Worm (Caenorhabditis elegans) whole organism, L3 larva: ENCODE results near the gene vglu-3.
"Not testable (repeated sequence)": the region's sequence is repeated elsewhere in the genome, so short reads cannot be mapped to it uniquely, and the experiment has no call there.

ENCODE experiments used
- R02D3.7 ChIP-seq: fragments of 150-350 bp; optimal IDR thresholded peaks from 2 replicates; lab custom pipeline; 2014; ENCODE audit warnings: missing biosample characterization, missing genetic modification characterization
- ZK546.5 ChIP-seq: sonication (generic microtip); optimal IDR thresholded peaks from 2 replicates; lab custom pipeline; 2017; ENCODE audit warnings: missing biosample characterization, missing genetic modification characterization
- aly-2 ChIP-seq: fragments of 150-350 bp; optimal IDR thresholded peaks from 2 replicates; lab custom pipeline; 2014; ENCODE audit warnings: missing biosample characterization, missing genetic modification characterization
- ceh-16 ChIP-seq: sonication (generic microtip); optimal IDR thresholded peaks from 2 replicates; lab custom pipeline; 2017; ENCODE audit warnings: missing biosample characterization, missing genetic modification characterization
- ceh-28 ChIP-seq: fragments of 150-350 bp; optimal IDR thresholded peaks from 2 replicates; lab custom pipeline; 2014; ENCODE audit warnings: missing biosample characterization, missing genetic modification reagents, missing genetic modification characterization
- ceh-82 ChIP-seq: fragments of 150-350 bp; optimal IDR thresholded peaks from 2 replicates; lab custom pipeline; 2014; ENCODE audit warnings: missing biosample characterization, missing genetic modification characterization
- ceh-9 ChIP-seq: sonication (generic microtip); optimal IDR thresholded peaks from 2 replicates; lab custom pipeline; 2018; ENCODE audit warnings: missing biosample characterization, missing genetic modification characterization
- daf-12 ChIP-seq: fragments of 150-350 bp; optimal IDR thresholded peaks from 2 replicates; lab custom pipeline; 2014; ENCODE audit warnings: missing biosample characterization, missing genetic modification reagents, missing genetic modification characterization
- egl-27 ChIP-seq: sonication (generic microtip); optimal IDR thresholded peaks from 4 replicates; lab custom pipeline; 2017; ENCODE audit warnings: missing biosample characterization, missing genetic modification reagents, missing genetic modification characterization
- egl-5 ChIP-seq: fragments of 150-350 bp; optimal IDR thresholded peaks from 2 replicates; lab custom pipeline; 2017; ENCODE audit warnings: missing biosample characterization, missing genetic modification reagents, missing genetic modification characterization, inconsistent platforms
- elt-1 ChIP-seq: fragments of 150-350 bp; optimal IDR thresholded peaks from 2 replicates; lab custom pipeline; 2014; ENCODE audit warnings: missing biosample characterization, missing genetic modification characterization
- elt-2 ChIP-seq: sonication (generic microtip); optimal IDR thresholded peaks from 2 replicates; lab custom pipeline; 2016; ENCODE audit warnings: missing genetic modification reagents, mild to moderate bottlenecking, missing genetic modification characterization, missing compliant biosample characterization
- eor-1 ChIP-seq, 2 experiments: fragments of 150-350 bp; optimal IDR thresholded peaks; 2 replicates each; lab custom pipeline; 2014 to 2018; ENCODE audit warnings: missing biosample characterization in 2 of 2, missing genetic modification characterization in 2 of 2
- fkh-10 ChIP-seq: sonication (generic microtip); optimal IDR thresholded peaks from 2 replicates; lab custom pipeline; 2017; ENCODE audit warnings: missing biosample characterization, missing genetic modification reagents, missing genetic modification characterization
- fkh-2 ChIP-seq: fragments of 150-350 bp; optimal IDR thresholded peaks from 2 replicates; lab custom pipeline; 2014; ENCODE audit warnings: missing biosample characterization, missing genetic modification reagents, missing genetic modification characterization
- hmg-11 ChIP-seq: sonication (generic microtip); optimal IDR thresholded peaks from 2 replicates; lab custom pipeline; 2016; ENCODE audit warnings: missing genetic modification characterization, missing compliant biosample characterization
- jun-1 ChIP-seq: fragments of 150-350 bp; optimal IDR thresholded peaks from 2 replicates; lab custom pipeline; 2014; ENCODE audit warnings: missing biosample characterization, missing genetic modification reagents, missing genetic modification characterization
- lin-15B ChIP-seq: fragments of 150-350 bp; optimal IDR thresholded peaks from 2 replicates; lab custom pipeline; 2014; ENCODE audit warnings: missing biosample characterization, missing genetic modification characterization
- lin-39 ChIP-seq: fragments of 150-350 bp; optimal IDR thresholded peaks from 2 replicates; lab custom pipeline; 2018; ENCODE audit warnings: missing biosample characterization, missing genetic modification reagents, missing genetic modification characterization
- lsy-12 ChIP-seq: sonication (generic microtip); optimal IDR thresholded peaks from 2 replicates; lab custom pipeline; 2016; ENCODE audit warnings: mild to moderate bottlenecking, missing genetic modification characterization, missing compliant biosample characterization
- mdl-1 ChIP-seq: fragments of 150-350 bp; optimal IDR thresholded peaks from 2 replicates; lab custom pipeline; 2014; ENCODE audit warnings: missing biosample characterization, missing genetic modification characterization
- mml-1 ChIP-seq: fragments of 150-350 bp; sonication (generic microtip); optimal IDR thresholded peaks from 3 replicates; lab custom pipeline; 2014; ENCODE audit warnings: missing biosample characterization, missing genetic modification characterization
- nfya-1 ChIP-seq: sonication (generic microtip); optimal IDR thresholded peaks from 2 replicates; lab custom pipeline; 2017; ENCODE audit warnings: missing genetic modification characterization, mild to moderate bottlenecking, missing compliant biosample characterization, antibody characterized with exemption, moderate library complexity; ENCODE audit not compliant: insufficient read depth
- nhr-12 ChIP-seq: fragments of 150-350 bp; optimal IDR thresholded peaks from 2 replicates; lab custom pipeline; 2014; ENCODE audit warnings: missing biosample characterization, missing genetic modification characterization
- nhr-23 ChIP-seq: fragments of 150-350 bp; optimal IDR thresholded peaks from 2 replicates; lab custom pipeline; 2014; ENCODE audit warnings: missing biosample characterization, missing genetic modification reagents, missing genetic modification characterization
- nhr-237 ChIP-seq: fragments of 150-350 bp; optimal IDR thresholded peaks from 2 replicates; lab custom pipeline; 2014; ENCODE audit warnings: missing biosample characterization, missing genetic modification characterization
- nhr-25 ChIP-seq: sonication (generic microtip); optimal IDR thresholded peaks from 2 replicates; lab custom pipeline; 2017; ENCODE audit warnings: missing biosample characterization, missing genetic modification characterization
- nhr-43 ChIP-seq: sonication (generic microtip); optimal IDR thresholded peaks from 2 replicates; lab custom pipeline; 2016; ENCODE audit warnings: mild to moderate bottlenecking, missing genetic modification characterization, missing compliant biosample characterization; ENCODE audit not compliant: poor library complexity, severe bottlenecking
- nhr-67 ChIP-seq: fragments of 150-350 bp; optimal IDR thresholded peaks from 2 replicates; lab custom pipeline; 2014; ENCODE audit warnings: missing biosample characterization, missing genetic modification characterization
- nhr-76 ChIP-seq: fragments of 150-350 bp; sonication (generic microtip); optimal IDR thresholded peaks from 5 replicates; lab custom pipeline; 2014; ENCODE audit warnings: missing biosample characterization, missing genetic modification characterization
- nhr-77 ChIP-seq: fragments of 150-350 bp; optimal IDR thresholded peaks from 2 replicates; lab custom pipeline; 2014; ENCODE audit warnings: missing biosample characterization, missing genetic modification characterization
- pha-4 ChIP-seq: fragments of 150-350 bp; optimal IDR thresholded peaks from 2 replicates; lab custom pipeline; 2014; ENCODE audit warnings: missing biosample characterization, missing genetic modification reagents, missing genetic modification characterization
- pqm-1 ChIP-seq: fragments of 150-350 bp; optimal IDR thresholded peaks from 2 replicates; lab custom pipeline; 2017; ENCODE audit warnings: missing biosample characterization, missing genetic modification characterization, inconsistent platforms
- sea-2 ChIP-seq: fragments of 150-350 bp; sonication (generic microtip); optimal IDR thresholded peaks from 4 replicates; lab custom pipeline; 2014; ENCODE audit warnings: missing biosample characterization, missing genetic modification reagents, missing genetic modification characterization
- skn-1 ChIP-seq: fragments of 150-350 bp; optimal IDR thresholded peaks from 2 replicates; lab custom pipeline; 2014; ENCODE audit warnings: missing biosample characterization, missing genetic modification characterization
- snpc-4 ChIP-seq: fragments of 150-350 bp; optimal IDR thresholded peaks from 2 replicates; lab custom pipeline; 2014; ENCODE audit warnings: missing biosample characterization, missing genetic modification characterization
- tbx-2 ChIP-seq: sonication (generic microtip); optimal IDR thresholded peaks from 2 replicates; lab custom pipeline; 2016; ENCODE audit warnings: mild to moderate bottlenecking, missing genetic modification characterization, missing compliant biosample characterization
- unc-39 ChIP-seq: sonication (generic microtip); optimal IDR thresholded peaks from 4 replicates; lab custom pipeline; 2017; ENCODE audit warnings: missing biosample characterization, missing genetic modification characterization
- zag-1 ChIP-seq: fragments of 150-350 bp; optimal IDR thresholded peaks from 2 replicates; lab custom pipeline; 2014; ENCODE audit warnings: missing biosample characterization, missing genetic modification characterization
- ztf-11 ChIP-seq: fragments of 150-350 bp; optimal IDR thresholded peaks from 2 replicates; lab custom pipeline; 2014; ENCODE audit warnings: missing biosample characterization, missing genetic modification characterization
- ztf-4 ChIP-seq: fragments of 150-350 bp; optimal IDR thresholded peaks from 2 replicates; lab custom pipeline; 2014; ENCODE audit warnings: missing biosample characterization, missing genetic modification characterization

Gene vglu-3

DNA sequence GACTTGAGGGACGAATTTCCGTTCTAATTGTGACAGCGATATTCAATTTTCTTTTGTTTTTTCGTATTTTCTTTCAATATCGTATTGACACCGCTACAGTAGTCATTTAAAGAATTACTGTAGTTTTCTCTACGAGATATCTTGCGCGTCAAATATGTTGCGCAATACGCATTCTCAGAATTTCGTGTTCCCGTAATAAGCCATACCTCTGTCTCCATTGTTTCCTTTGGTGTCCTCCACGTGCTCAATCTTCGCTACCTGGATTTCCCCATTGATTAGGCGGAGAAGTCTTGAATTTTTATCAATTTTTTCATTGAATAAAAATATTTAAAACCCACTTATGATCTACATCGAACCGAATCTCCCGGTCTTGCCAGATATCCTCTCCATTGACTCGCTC is 38.9 kb upstream of the vglu-3 start:
- TF ChIP-seq egl-5 (tag; lab: Kevin White, UChicago) (no peak), hmg-11 (tag; lab: Kevin White, UChicago) (no peak), jun-1 (tag; lab: Kevin White, UChicago) (no peak), fkh-10 (GFP tag; lab: Kevin White, UChicago) (no peak)

ce11 chrIII:10261682-10262081 is 38.5 kb upstream of the vglu-3 start, which contains the start of gene bbs-5:
Gene bbs-5, minus strand, starts transcription at chrIII:10261782.
- no peak for TF ChIP-seq mml-1

DNA sequence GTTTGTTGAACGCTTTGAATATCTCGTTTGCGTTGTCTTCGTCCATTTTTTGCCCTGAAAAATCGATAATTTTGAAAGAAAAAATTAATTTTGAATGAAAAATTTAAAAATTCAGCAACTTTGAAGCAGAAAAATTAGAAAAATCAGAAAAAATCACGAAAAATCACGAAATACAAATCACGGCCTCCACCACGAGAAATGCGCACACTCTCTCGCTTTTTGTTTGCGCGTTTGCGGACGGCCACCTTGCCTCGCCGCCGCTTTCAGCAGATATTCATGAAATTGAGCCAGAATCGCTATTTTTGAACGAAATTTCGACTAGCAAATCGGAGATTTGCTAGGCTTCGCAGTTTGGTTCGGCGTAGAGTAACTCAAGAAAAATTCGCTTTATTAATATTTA is 33.4 kb upstream of the vglu-3 start, which contains the start of gene inpp-4B:
Gene inpp-4B (minus strand): TSS at position 54 of the 400 bp plus-strand sequence.
- TF ChIP-seq jun-1, ztf-11, unc-39 (tag; lab: Kevin White, UChicago): not testable (repeated sequence)

DNA sequence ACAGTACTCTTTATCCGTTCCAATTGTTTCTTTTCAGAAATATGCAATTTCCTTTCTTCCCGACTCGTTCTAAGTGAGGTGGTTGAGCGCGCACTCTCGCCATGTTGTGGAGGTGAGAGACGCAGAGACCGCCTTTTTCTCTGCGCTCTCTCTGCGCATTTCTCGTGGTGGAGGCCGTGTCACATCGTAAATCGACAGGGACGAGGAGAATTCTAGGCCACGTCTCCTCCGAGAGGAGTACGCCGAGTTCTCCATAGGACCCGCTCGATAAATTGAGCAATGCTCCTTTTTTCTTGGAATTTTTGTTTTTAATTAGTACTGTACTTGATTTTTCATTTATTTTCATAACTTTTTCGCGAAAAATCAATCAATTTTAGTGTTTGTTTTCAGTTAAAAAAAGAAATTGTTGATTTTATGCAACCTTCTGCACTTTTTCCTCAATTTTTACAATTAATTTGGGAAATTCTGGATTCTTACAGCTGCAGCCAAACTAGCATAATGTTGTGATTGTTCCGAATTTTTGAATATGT is 29.3 kb upstream of the vglu-3 start, which contains the start of gene cnk-1:
Gene cnk-1 (plus strand): TSS at position 480 of the 530 bp plus-strand sequence.
- TF ChIP-seq nhr-25 (peak; percentile 14), ztf-11 (tag; lab: Kevin White, UChicago) (no peak), ZK546.5 (tag; lab: Kevin White, UChicago) (no peak), pqm-1 (no peak), ztf-4 (tag; lab: Kevin White, UChicago) (no peak), ceh-82 (tag; lab: Kevin White, UChicago) (no peak), R02D3.7 (tag; lab: Kevin White, UChicago) (peak; percentile 89), egl-27 (tag; lab: Kevin White, UChicago) (no peak), snpc-4 (tag; lab: Kevin White, UChicago) (no peak), lsy-12 (peak; percentile 57), skn-1 (tag; lab: Kevin White, UChicago) (peak; percentile 22), mml-1 (no peak), elt-2 (tag; lab: Kevin White, UChicago) (peak; percentile 38), ceh-9 (tag; lab: Kevin White, UChicago) (no peak), nhr-77 (tag; lab: Kevin White, UChicago) (no peak), elt-1 (no peak), egl-5 (tag; lab: Kevin White, UChicago) (no peak), fkh-2 (no peak), sea-2 (GFP tag; lab: Kevin White, UChicago) (no peak), nhr-12 (tag; lab: Kevin White, UChicago) (no peak), nhr-76 (no peak), lin-15B (tag; lab: Kevin White, UChicago) (peak; percentile 91), zag-1 (tag; lab: Kevin White, UChicago) (no peak), lin-39 (tag; lab: Kevin White, UChicago) (peak; percentile 64), aly-2 (no peak), tbx-2 (tag; lab: Kevin White, UChicago) (peak; percentile 56), mdl-1 (no peak), nhr-23 (tag; lab: Kevin White, UChicago) (peak; percentile 65), pha-4 (tag; lab: Kevin White, UChicago) (peak; percentile 46), nfya-1 (tag; lab: Kevin White, UChicago) (peak; percentile 60), ceh-16 (tag; lab: Kevin White, UChicago) (no peak), eor-1 (tag; optimal IDR thresholded peaks at IDR 0.05; lab: Kevin White, UChicago) (no peak), ceh-28 (tag; lab: Kevin White, UChicago) (no peak), jun-1 (tag; lab: Kevin White, UChicago) (no peak), fkh-10 (GFP tag; lab: Kevin White, UChicago) (no peak), hmg-11 (tag; lab: Kevin White, UChicago) (peak; percentile 37), nhr-67 (tag; lab: Kevin White, UChicago) (no peak), nhr-237 (tag; lab: Kevin White, UChicago) (no peak), nhr-43 (tag; lab: Kevin White, UChicago) (peak; percentile 92), daf-12 (tag; lab: Kevin White, UChicago) (no peak)
- TF ChIP-seq, all 47 proteins: peak for 13
